Worm (Caenorhabditis elegans) whole organism, mixed stage, embryonic: ENCODE results near the gene unc-43.

Source experiments
- ham-2 ChIP-seq: fragments of 200-800 bp; sonication (Bioruptor generic); optimal IDR thresholded peaks from 2 replicates; lab custom pipeline; 2018; ENCODE audit warnings: mild to moderate bottlenecking, missing genetic modification characterization, missing compliant biosample characterization
- mep-1 ChIP-seq: fragments of 150-350 bp; optimal IDR thresholded peaks from 2 replicates; lab custom pipeline; 2017; ENCODE audit warnings: missing biosample characterization, missing genetic modification reagents, missing genetic modification characterization, inconsistent platforms
- nhr-28 ChIP-seq: fragments of 150-350 bp; optimal IDR thresholded peaks from 2 replicates; lab custom pipeline; 2014; ENCODE audit warnings: missing biosample characterization, missing genetic modification characterization

ce11 chrIV:10382894-10383293, 32.9 kb upstream of the unc-43 start:
- no peak for TF ChIP-seq mep-1 (tag; lab: Kevin White, UChicago)
- TF ChIP-seq nhr-28: no peak
- no peak for TF ChIP-seq ham-2 (GFP tag; lab: Kevin White, UChicago)
